Fruit fly (Drosophila melanogaster) whole organism, wandering third instar larva: Measurements from ENCODE around the gene Pde6.

Source experiments
- Abd-B ChIP-seq: fragments of >200 bp; optimal IDR thresholded peaks from 2 replicates; lab custom pipeline; 2017; ENCODE audit warnings: missing biosample characterization, missing genetic modification characterization
- Dfd ChIP-seq: fragments of >200 bp; optimal IDR thresholded peaks from 2 replicates; lab custom pipeline; 2017; ENCODE audit warnings: missing biosample characterization, missing genetic modification characterization
- Dif ChIP-seq: fragments of 200-275, 200-300 bp; sonication (Bioruptor generic); optimal IDR thresholded peaks from 2 replicates; lab custom pipeline; 2018; ENCODE audit warnings: missing biosample characterization, missing genetic modification characterization; ENCODE audit not compliant: partially characterized antibody
- Jra ChIP-seq: sonication (Bioruptor generic); optimal IDR thresholded peaks from 2 replicates; lab custom pipeline; 2016; ENCODE audit warnings: missing biosample characterization, missing genetic modification characterization
- Sp1 ChIP-seq: fragments of 200-800 bp; sonication (Bioruptor generic); optimal IDR thresholded peaks from 3 replicates; lab custom pipeline; 2019; ENCODE audit warnings: missing biosample characterization, mild to moderate bottlenecking, missing genetic modification characterization, moderate library complexity
- br ChIP-seq: fragments of 200-800 bp; sonication (Bioruptor generic); optimal IDR thresholded peaks from 2 replicates; lab custom pipeline; 2016; ENCODE audit warnings: missing biosample characterization, missing genetic modification characterization
- dsf ChIP-seq: sonication (Bioruptor generic); optimal IDR thresholded peaks from 2 replicates; lab custom pipeline; 2016; ENCODE audit warnings: missing biosample characterization, missing genetic modification characterization, borderline replicate concordance
- ey ChIP-seq: fragments of 200-800 bp; sonication (Bioruptor generic); optimal IDR thresholded peaks from 2 replicates; lab custom pipeline; 2016; ENCODE audit warnings: missing biosample characterization, missing genetic modification characterization
- jim ChIP-seq: fragments of 175-275, 200-325 bp; sonication (Bioruptor generic); optimal IDR thresholded peaks from 2 replicates; lab custom pipeline; 2016; ENCODE audit warnings: missing biosample characterization, mild to moderate bottlenecking, missing genetic modification characterization
- pan ChIP-seq: fragments of >200 bp; optimal IDR thresholded peaks from 2 replicates; lab custom pipeline; 2017
- psq ChIP-seq: fragments of 200-800 bp; sonication (Bioruptor generic); optimal IDR thresholded peaks from 3 replicates; lab custom pipeline; 2017; ENCODE audit warnings: missing biosample characterization, mild to moderate bottlenecking, missing genetic modification characterization, moderate library complexity
- rgr ChIP-seq: fragments of 200-800 bp; sonication (Bioruptor generic); optimal IDR thresholded peaks from 3 replicates; lab custom pipeline; 2016; ENCODE audit warnings: missing biosample characterization, mild to moderate bottlenecking, missing genetic modification characterization
- sage ChIP-seq: fragments of 200-800 bp; sonication (Bioruptor generic); optimal IDR thresholded peaks from 2 replicates; lab custom pipeline; 2016; ENCODE audit warnings: missing biosample characterization, mild to moderate bottlenecking, missing genetic modification characterization
- sv ChIP-seq: fragments of 200-800 bp; sonication (Bioruptor generic); optimal IDR thresholded peaks from 3 replicates; lab custom pipeline; 2016; ENCODE audit warnings: missing biosample characterization, missing genetic modification characterization

DNA sequence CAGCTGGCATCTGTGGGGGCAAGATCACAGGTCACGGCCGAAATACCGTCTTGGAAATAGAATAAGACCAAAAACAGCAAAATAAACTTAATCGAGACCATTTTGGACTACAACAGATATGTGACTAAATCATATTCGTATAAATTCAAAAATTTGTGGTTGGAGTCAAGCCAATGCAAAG is 18.3 kb upstream of the Pde6 start, which contains the start of gene CG44094:
- TF ChIP-seq psq (no peak), dsf (GFP tag; lab: Kevin White, UChicago) (no peak), jim (no peak), Dfd (GFP tag; lab: Kevin White, UChicago) (no peak), ey (GFP tag; lab: Kevin White, UChicago) (no peak), Dif (GFP tag; lab: Kevin White, UChicago) (no peak), Abd-B (GFP tag; lab: Kevin White, UChicago) (no peak), br (GFP tag; lab: Kevin White, UChicago) (no peak), Jra (GFP tag; lab: Kevin White, UChicago) (no peak), sage (GFP tag; lab: Kevin White, UChicago) (no peak), sv (no peak), Sp1 (no peak), pan (lab: Kevin White, UChicago) (no peak), rgr (GFP tag; lab: Kevin White, UChicago) (no peak)
